Worm (Caenorhabditis elegans) whole organism, midembryonic: ENCODE data around the gene clec-150.

ENCODE experiments used
- T22C8.4 ChIP-seq: fragments of 200-800 bp; sonication (Bioruptor generic); IDR thresholded peaks from 2 replicates; pipeline ENCODE4 v1.3.6; 2022; ENCODE audit warnings: missing genetic modification characterization, missing compliant biosample characterization
- cog-1 ChIP-seq: sonication (generic microtip); optimal IDR thresholded peaks from 2 replicates; lab custom pipeline; 2016; ENCODE audit warnings: missing genetic modification characterization, missing compliant biosample characterization
- flt-1 ChIP-seq: fragments of 200-800 bp; sonication (Bioruptor generic); IDR thresholded peaks from 2 replicates; pipeline ENCODE4 v1.3.6; 2022; ENCODE audit warnings: missing genetic modification characterization, missing compliant biosample characterization
- klf-2 ChIP-seq: fragments of 200-800 bp; sonication (Bioruptor generic); conservative IDR thresholded peaks from 2 replicates; pipeline ENCODE4 v1.3.6; 2022; ENCODE audit warnings: missing genetic modification reagents, missing genetic modification characterization, missing compliant biosample characterization
- med-1 ChIP-seq: sonication (generic microtip); optimal IDR thresholded peaks from 2 replicates; lab custom pipeline; 2017; ENCODE audit warnings: missing genetic modification characterization, mild to moderate bottlenecking, missing compliant biosample characterization, antibody characterized with exemption, missing genetic modification reagents; ENCODE audit not compliant: insufficient read depth
- ref-1 ChIP-seq: fragments of 200-800 bp; sonication (Bioruptor generic); conservative IDR thresholded peaks from 2 replicates; pipeline ENCODE4 v1.3.6; 2022; ENCODE audit warnings: missing genetic modification reagents, missing genetic modification characterization, missing compliant biosample characterization
- tab-1 ChIP-seq: fragments of 200-800 bp; sonication (Bioruptor generic); IDR thresholded peaks from 2 replicates; pipeline ENCODE4 v1.3.6; 2022; ENCODE audit warnings: missing genetic modification characterization, missing compliant biosample characterization
- ztf-23 ChIP-seq: fragments of 200-800 bp; sonication (Bioruptor generic); IDR thresholded peaks from 2 replicates; pipeline ENCODE4 v1.3.6; 2022; ENCODE audit warnings: missing genetic modification reagents, missing genetic modification characterization, missing compliant biosample characterization
- ztf-29 ChIP-seq: fragments of 200-800 bp; sonication (Bioruptor generic); IDR thresholded peaks from 2 replicates; pipeline ENCODE4 v1.3.6; 2022; ENCODE audit warnings: missing genetic modification reagents, missing genetic modification characterization, missing compliant biosample characterization

- TF ChIP-seq flt-1 (GFP tag; lab: Robert Waterston, UW), result no peak
- TF ChIP-seq tab-1 (GFP tag; lab: Robert Waterston, UW), result 0 out of 2 replicates have a peak, but pooled peaks have one; percentile 25
- no peak for TF ChIP-seq klf-2 (GFP tag; lab: Robert Waterston, UW)
- TF ChIP-seq ztf-23 (GFP tag; lab: Robert Waterston, UW), result 0 out of 2 replicates have a peak, but pooled peaks have one; percentile 45
- no peak for TF ChIP-seq T22C8.4 (GFP tag; lab: Robert Waterston, UW)
- 0 out of 2 replicates have a peak, but pooled peaks have one; percentile 6 for TF ChIP-seq ztf-29 (GFP tag; lab: Robert Waterston, UW)
- no peak for TF ChIP-seq ref-1
- no peak for TF ChIP-seq med-1
- no peak for TF ChIP-seq cog-1 (tag; lab: Kevin White, UChicago)
Measured at ce11 chrIII:1054096-1054495, 51.6 kb downstream of the clec-150 start.
